Fruit fly (Drosophila melanogaster): Measurements from ENCODE around the gene CG2256.

The CG2256 gene

DNA sequence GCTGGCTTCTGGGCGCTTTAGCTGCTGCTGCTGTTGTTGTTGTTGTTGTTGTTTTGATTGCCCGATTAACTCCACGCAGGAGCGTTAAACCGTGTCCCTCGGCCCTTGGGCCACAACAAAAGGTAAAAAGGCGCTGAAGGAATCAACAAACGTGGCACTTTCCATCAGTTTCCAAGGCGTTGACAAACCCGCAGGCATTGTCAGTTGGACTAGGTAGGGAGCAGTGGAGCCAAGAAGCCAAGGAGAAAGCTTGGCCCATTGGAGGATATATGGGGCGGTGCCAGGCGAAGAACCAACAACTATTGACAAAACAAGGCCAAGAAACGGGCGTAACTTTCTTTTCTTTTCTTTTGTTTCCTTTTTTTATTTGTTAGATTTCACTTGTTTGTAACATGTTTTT, at the start of gene CG2256:
Gene CG2256 (minus strand): TSS at position 101 of the 400 bp plus-strand sequence.
- no peak for TF ChIP-seq usp (GFP tag; optimal IDR thresholded peaks at IDR 0.05)
- no peak for TF ChIP-seq Dll (optimal IDR thresholded peaks at IDR 0.05)
- TF ChIP-seq EcR (GFP tag; optimal IDR thresholded peaks at IDR 0.05), result no peak
- no peak for TF ChIP-seq psq (optimal IDR thresholded peaks at IDR 0.05)
- TF ChIP-seq CG8478 (optimal IDR thresholded peaks at IDR 0.05), result no peak
- TF ChIP-seq pan (optimal IDR thresholded peaks at IDR 0.05), result no peak

DNA sequence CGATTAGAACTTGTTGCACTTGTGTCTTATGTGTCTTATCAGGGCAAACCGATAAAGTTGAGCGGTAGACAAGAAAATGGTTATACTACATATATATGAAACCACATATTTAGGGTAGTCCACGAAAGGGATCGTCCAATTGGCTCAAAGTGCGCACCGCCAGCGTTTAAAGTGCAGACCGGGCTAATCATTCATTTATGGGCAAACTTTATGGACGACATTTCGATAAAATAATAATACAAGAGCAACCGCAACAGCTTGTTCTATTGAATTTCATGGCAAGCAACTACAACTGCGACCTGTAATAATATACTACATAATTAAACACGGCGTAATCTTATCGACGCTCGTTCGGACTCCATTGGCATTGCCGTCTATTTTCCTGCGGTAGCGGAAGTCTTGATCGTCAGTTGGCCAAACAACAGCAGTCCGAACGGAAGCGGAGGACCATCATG, 48.4 kb upstream of the CG2256 start, which contains the start of the genes cyr and CG2120:
Gene cyr (minus strand): TSS at position 294 of the 455 bp plus-strand sequence.
Gene CG2120 (plus strand): TSS at position 405 of the 455 bp plus-strand sequence.
- TF ChIP-seq EcR (GFP tag; optimal IDR thresholded peaks at IDR 0.05) (no peak), usp (GFP tag; optimal IDR thresholded peaks at IDR 0.05) (no peak), CG8478 (optimal IDR thresholded peaks at IDR 0.05) (no peak), psq (optimal IDR thresholded peaks at IDR 0.05) (no peak), Dll (optimal IDR thresholded peaks at IDR 0.05) (no peak), pan (optimal IDR thresholded peaks at IDR 0.05) (no peak)

DNA sequence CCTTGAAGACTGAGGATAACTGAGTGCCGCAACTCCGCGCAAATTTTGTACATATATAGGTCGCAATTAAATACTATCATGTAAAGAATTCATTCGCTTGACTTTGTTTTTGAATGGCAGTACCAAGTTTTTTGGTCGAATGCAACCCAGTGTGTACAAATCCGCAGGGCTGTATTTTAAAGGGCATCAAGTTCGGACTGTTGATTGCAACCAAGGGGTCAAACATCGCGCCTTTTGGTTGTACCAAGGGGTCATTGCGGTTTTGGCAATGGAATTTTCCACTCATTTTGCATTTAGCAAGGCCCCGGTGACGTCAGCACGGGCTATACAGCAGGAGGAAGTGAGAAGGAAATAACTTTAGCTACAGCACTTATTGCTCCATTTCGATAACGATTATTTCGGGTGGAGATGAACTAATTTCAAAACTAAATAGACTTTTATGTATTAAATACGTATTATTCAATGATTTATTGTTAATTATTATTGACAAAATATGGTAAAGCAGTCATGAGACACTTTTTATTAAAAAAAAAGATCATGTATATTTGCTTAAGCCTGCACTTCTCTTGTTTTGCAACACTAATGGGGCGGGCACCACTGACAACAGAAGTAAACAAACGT, 44.8 kb upstream of the CG2256 start, which contains the start of gene CG10958:
Gene CG10958 (plus strand): TSS at position 593 of the 621 bp plus-strand sequence.
- TF ChIP-seq usp (GFP tag; optimal IDR thresholded peaks at IDR 0.05) (no peak), CG8478 (optimal IDR thresholded peaks at IDR 0.05) (no peak), pan (optimal IDR thresholded peaks at IDR 0.05) (no peak), psq (optimal IDR thresholded peaks at IDR 0.05) (no peak)

DNA sequence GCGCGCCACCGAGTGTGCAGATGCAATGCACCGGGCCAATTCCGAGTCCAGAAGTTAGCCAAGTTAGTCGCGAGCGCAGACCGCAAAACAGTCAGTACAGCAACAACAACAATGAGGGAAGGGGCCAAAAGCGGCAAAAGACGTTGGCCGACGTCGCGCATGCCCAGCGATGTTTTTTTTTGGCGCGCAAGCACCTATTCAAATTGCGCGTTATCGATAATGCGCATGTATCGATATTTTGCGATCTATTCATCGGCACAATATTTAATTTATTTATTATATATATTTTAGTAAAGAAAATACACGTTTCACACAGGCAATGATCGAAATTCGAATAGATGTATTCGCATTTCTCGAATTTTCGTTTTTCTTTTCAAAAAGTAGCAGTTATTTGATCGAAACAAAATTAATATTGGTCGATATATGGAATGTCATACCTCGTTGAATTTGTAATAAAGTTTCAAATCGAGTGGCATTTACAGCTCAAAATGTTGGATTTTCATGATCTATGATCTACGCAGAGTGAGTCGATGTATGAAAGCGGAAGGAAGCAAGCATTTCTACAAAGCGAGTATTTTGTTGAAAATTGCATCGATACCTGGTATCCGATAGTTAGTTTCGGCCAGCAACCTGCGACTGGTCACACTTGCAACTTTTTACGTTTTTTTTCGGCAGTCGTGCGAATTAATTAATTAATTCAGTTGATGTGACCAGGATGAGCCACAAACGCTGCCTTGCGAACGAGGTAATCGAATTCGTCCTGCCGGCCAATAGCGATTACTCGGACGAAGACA, 42.4 kb upstream of the CG2256 start, which contains the start of gene CG2116:
Gene CG2116 (plus strand): TSS at position 609 of the 794 bp plus-strand sequence.
- TF ChIP-seq pan (optimal IDR thresholded peaks at IDR 0.05) (no peak), EcR (GFP tag; optimal IDR thresholded peaks at IDR 0.05) (no peak), usp (GFP tag; optimal IDR thresholded peaks at IDR 0.05) (no peak), Dll (optimal IDR thresholded peaks at IDR 0.05) (no peak), CG8478 (optimal IDR thresholded peaks at IDR 0.05) (no peak), psq (optimal IDR thresholded peaks at IDR 0.05) (no peak)

- no peak for TF ChIP-seq psq (optimal IDR thresholded peaks at IDR 0.05)
- no peak for TF ChIP-seq CG8478 (optimal IDR thresholded peaks at IDR 0.05)
- no peak for TF ChIP-seq pan (optimal IDR thresholded peaks at IDR 0.05)
- TF ChIP-seq EcR (GFP tag; optimal IDR thresholded peaks at IDR 0.05), result no peak
- TF ChIP-seq usp (GFP tag; optimal IDR thresholded peaks at IDR 0.05), result no peak
Observed at dm6 chrX:8128133-8128532, 41.1 kb upstream of the CG2256 start.

- TF ChIP-seq EcR (GFP tag; optimal IDR thresholded peaks at IDR 0.05), result no peak
- TF ChIP-seq CG8478 (optimal IDR thresholded peaks at IDR 0.05), result no peak
- TF ChIP-seq psq (optimal IDR thresholded peaks at IDR 0.05), result no peak
- no peak for TF ChIP-seq pan (optimal IDR thresholded peaks at IDR 0.05)
- no peak for TF ChIP-seq Dll (optimal IDR thresholded peaks at IDR 0.05)
- no peak for TF ChIP-seq usp (GFP tag; optimal IDR thresholded peaks at IDR 0.05)
Observed at dm6 chrX:8126149-8126548, 39.1 kb upstream of the CG2256 start.

DNA sequence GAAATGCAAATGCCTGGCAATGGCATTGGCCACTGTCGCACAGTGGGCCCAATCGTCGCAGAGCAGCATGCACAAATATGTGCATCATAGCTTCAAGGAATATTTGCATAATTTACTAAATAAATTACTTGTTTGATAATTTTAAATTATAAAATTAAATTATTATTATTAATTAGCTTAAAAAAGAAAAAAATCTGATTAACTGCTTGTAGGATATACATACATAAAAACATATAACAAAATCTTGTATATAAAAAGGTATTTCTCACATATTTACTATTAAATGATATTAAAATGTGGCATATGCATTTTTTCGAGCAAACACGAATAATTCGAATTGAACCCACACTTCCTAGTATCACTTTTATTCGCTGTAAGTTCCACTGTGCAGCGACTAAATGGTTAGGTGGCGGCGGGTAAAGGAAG, 38.2 kb upstream of the CG2256 start:
- TF ChIP-seq psq (optimal IDR thresholded peaks at IDR 0.05) (no peak), Dll (optimal IDR thresholded peaks at IDR 0.05) (no peak), usp (GFP tag; optimal IDR thresholded peaks at IDR 0.05) (no peak), CG8478 (optimal IDR thresholded peaks at IDR 0.05) (no peak), EcR (GFP tag; optimal IDR thresholded peaks at IDR 0.05) (no peak), pan (optimal IDR thresholded peaks at IDR 0.05) (no peak)

- no peak for TF ChIP-seq psq (optimal IDR thresholded peaks at IDR 0.05)
- no peak for TF ChIP-seq usp (GFP tag; optimal IDR thresholded peaks at IDR 0.05)
- no peak for TF ChIP-seq EcR (GFP tag; optimal IDR thresholded peaks at IDR 0.05)
- TF ChIP-seq Dll (optimal IDR thresholded peaks at IDR 0.05), result no peak
- TF ChIP-seq CG8478 (optimal IDR thresholded peaks at IDR 0.05), result no peak
- no peak for TF ChIP-seq pan (optimal IDR thresholded peaks at IDR 0.05)
Observed at dm6 chrX:8122834-8123233, 35.8 kb upstream of the CG2256 start.

- TF ChIP-seq CG8478 (optimal IDR thresholded peaks at IDR 0.05), result no peak
- no peak for TF ChIP-seq usp (GFP tag; optimal IDR thresholded peaks at IDR 0.05)
- TF ChIP-seq Dll (optimal IDR thresholded peaks at IDR 0.05), result no peak
- TF ChIP-seq psq (optimal IDR thresholded peaks at IDR 0.05), result no peak
Observed at dm6 chrX:8120939-8121338, 33.9 kb upstream of the CG2256 start, which contains the start of gene CG2260. Gene CG2260 (minus strand): TSS chrX:8121147.

dm6 chrX:8116813-8117212, 29.8 kb upstream of the CG2256 start, which contains the start of gene CG1575:
Gene CG1575 (plus strand): TSS chrX:8117012.
- TF ChIP-seq usp (GFP tag; optimal IDR thresholded peaks at IDR 0.05), result no peak
- TF ChIP-seq psq (optimal IDR thresholded peaks at IDR 0.05), result no peak
- TF ChIP-seq CG8478 (optimal IDR thresholded peaks at IDR 0.05), result no peak
- no peak for TF ChIP-seq Dll (optimal IDR thresholded peaks at IDR 0.05)
- TF ChIP-seq pan (optimal IDR thresholded peaks at IDR 0.05), result no peak
- no peak for TF ChIP-seq EcR (GFP tag; optimal IDR thresholded peaks at IDR 0.05)

DNA sequence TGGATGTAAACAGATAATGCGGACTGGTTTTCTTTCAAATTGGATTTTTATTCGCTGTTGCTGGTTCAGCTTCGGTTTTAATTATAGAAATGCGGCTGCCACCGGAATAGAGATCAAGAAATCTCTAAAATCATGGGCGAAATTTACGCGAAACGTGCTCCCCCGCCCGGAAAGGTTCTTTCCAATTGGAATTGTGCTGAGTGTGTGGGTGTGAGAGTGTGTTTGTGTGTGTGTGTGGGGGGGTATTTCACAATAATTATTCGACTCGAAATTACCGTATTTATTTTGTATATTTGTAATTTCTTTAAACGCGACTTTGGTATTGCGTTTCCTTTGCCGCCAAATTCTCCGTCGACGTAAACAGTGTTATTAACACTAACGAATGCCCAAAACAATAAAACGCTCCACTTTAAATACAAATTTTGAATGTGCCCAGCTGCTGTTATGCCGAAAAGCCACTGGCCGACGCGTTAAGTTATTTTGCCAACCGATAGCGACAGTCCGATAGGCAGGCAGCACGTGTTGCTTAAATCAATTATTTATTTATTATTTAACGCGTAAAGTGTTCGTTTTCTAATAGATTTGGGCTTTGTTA, 28.8 kb upstream of the CG2256 start, which contains the start of gene Gclc:
Gene Gclc (minus strand): TSS at position 431 of the 595 bp plus-strand sequence.
- TF ChIP-seq pan (optimal IDR thresholded peaks at IDR 0.05), result no peak
- no peak for TF ChIP-seq usp (GFP tag; optimal IDR thresholded peaks at IDR 0.05)
- no peak for TF ChIP-seq CG8478 (optimal IDR thresholded peaks at IDR 0.05)
- no peak for TF ChIP-seq psq (optimal IDR thresholded peaks at IDR 0.05)

DNA sequence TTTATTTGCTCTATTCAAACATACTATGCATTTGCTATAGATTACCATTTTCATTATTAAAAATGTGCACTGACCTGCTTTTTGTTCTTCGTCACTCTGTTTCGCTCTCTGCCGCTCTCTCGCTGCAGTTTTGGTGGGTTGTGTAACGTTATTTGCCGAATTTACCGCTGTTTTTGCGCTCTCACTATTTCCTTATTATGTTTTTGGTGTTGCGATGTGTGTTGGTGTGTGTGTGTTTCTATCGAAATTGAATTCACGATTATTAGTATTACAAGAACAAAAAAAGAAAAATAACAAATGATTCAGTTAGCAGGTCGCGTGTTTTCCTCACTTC, 28.3 kb upstream of the CG2256 start:
- no peak for TF ChIP-seq psq (optimal IDR thresholded peaks at IDR 0.05)
- no peak for TF ChIP-seq usp (GFP tag; optimal IDR thresholded peaks at IDR 0.05)
- no peak for TF ChIP-seq EcR (GFP tag; optimal IDR thresholded peaks at IDR 0.05)
- TF ChIP-seq pan (optimal IDR thresholded peaks at IDR 0.05), result no peak
- no peak for TF ChIP-seq Dll (optimal IDR thresholded peaks at IDR 0.05)
- no peak for TF ChIP-seq CG8478 (optimal IDR thresholded peaks at IDR 0.05)

All from whole organism.